Worm (Caenorhabditis elegans): ENCODE results near the gene mec-3.

Gene mec-3

DNA sequence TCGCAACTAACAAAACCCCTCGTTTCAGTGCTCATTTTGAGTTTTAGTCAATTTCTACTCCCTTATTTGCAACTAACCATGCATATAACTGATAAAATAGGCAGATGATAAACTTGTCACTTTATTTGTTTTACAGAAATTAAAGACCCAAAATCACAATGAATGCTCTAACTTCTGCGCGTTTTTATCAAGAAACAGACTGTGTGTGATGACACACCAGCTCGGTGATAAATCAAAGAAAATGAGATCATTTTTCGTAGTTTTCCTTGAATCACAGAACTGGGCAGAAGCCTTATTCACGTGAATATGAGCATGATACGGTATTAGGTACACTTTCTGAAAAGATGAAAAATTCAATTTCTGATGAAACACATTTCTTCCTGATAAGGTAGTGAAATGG lies 1.5 kb upstream of the mec-3 start (continued):
- TF ChIP-seq D1046.2 (GFP tag; IDR thresholded peaks at IDR 0.05): no peak

DNA sequence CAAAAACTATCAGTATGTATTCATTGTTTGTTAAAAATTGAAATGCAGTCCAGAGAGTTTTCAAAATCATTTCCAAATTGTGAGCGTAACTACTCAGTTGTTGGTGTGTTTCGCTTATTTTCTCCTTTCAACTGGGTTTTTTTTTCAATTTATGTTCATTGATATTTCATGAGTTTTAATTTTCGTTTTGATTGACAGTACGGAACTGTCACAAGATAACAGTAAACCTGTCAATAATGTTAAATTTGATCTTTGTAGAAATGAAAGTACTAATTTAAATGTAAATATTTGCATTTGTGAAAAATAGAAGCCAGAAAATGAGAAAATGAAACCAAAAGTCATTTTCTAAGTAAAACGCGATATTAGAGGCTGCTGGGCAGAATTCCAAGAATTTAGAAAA lies 941 bp upstream of the mec-3 start:
- TF ChIP-seq ctbp-1 (GFP tag; IDR thresholded peaks at IDR 0.05): no peak
- TF ChIP-seq aha-1 (tag): peak; percentile 44
- TF ChIP-seq nhr-77 (tag; optimal IDR thresholded peaks at IDR 0.05): no peak
- no peak for TF ChIP-seq daf-12 (tag; optimal IDR thresholded peaks at IDR 0.05)
- no peak for TF ChIP-seq set-16 (GFP tag; IDR thresholded peaks at IDR 0.05)
- no peak for TF ChIP-seq mxl-3 (GFP tag; optimal IDR thresholded peaks at IDR 0.05)
- no peak for TF ChIP-seq madf-5 (GFP tag; IDR thresholded peaks at IDR 0.05)
- no peak for TF ChIP-seq nhr-10 (tag; optimal IDR thresholded peaks at IDR 0.05)
- no peak for TF ChIP-seq ama-1 (optimal IDR thresholded peaks at IDR 0.05)
- TF ChIP-seq unc-39 (tag; optimal IDR thresholded peaks at IDR 0.05): no peak
- TF ChIP-seq zag-1 (tag; optimal IDR thresholded peaks at IDR 0.05): no peak
- no peak for TF ChIP-seq jun-1 (tag; optimal IDR thresholded peaks at IDR 0.05)
- TF ChIP-seq fkh-10 (GFP tag; optimal IDR thresholded peaks at IDR 0.05): no peak
- no peak for TF ChIP-seq saeg-2 (GFP tag; IDR thresholded peaks at IDR 0.05)
- no peak for TF ChIP-seq mdt-29 (GFP tag; IDR thresholded peaks at IDR 0.05)
- TF ChIP-seq D1046.2 (GFP tag; IDR thresholded peaks at IDR 0.05): no peak
- peak; percentile 3 for TF ChIP-seq nhr-28 (tag; optimal IDR thresholded peaks at IDR 0.05)
- no peak for TF ChIP-seq hmg-1.1 (GFP tag; IDR thresholded peaks at IDR 0.05)
- peak; percentile 82 for TF ChIP-seq dmd-6 (GFP tag; IDR thresholded peaks at IDR 0.05)
- TF ChIP-seq attf-4 (tag; optimal IDR thresholded peaks at IDR 0.05): no peak
- TF ChIP-seq daf-16 (GFP tag; optimal IDR thresholded peaks at IDR 0.05): no peak
- peak; percentile 69 for TF ChIP-seq daf-16 (tag; optimal IDR thresholded peaks at IDR 0.05)
- no peak for TF ChIP-seq ceh-20 (GFP tag; IDR thresholded peaks at IDR 0.05)
- no peak for TF ChIP-seq nhr-111 (GFP tag; optimal IDR thresholded peaks at IDR 0.05)
- TF ChIP-seq ceh-82 (tag; optimal IDR thresholded peaks at IDR 0.05): no peak
- TF ChIP-seq lin-38 (GFP tag; IDR thresholded peaks at IDR 0.05): no peak
- no peak for TF ChIP-seq fos-1 (tag; optimal IDR thresholded peaks at IDR 0.05)
- TF ChIP-seq snpc-4 (tag; optimal IDR thresholded peaks at IDR 0.05): no peak
- TF ChIP-seq spr-1 (tag; optimal IDR thresholded peaks at IDR 0.05): no peak
- TF ChIP-seq dpl-1 (GFP tag; optimal IDR thresholded peaks at IDR 0.05): no peak
- no peak for TF ChIP-seq ceh-28 (tag; optimal IDR thresholded peaks at IDR 0.05)
- no peak for TF ChIP-seq aly-2 (tag; optimal IDR thresholded peaks at IDR 0.05)
- no peak for TF ChIP-seq duxl-1 (tag; optimal IDR thresholded peaks at IDR 0.05; ENCODE audit: poor library complexity)
- TF ChIP-seq ZK546.5 (tag; optimal IDR thresholded peaks at IDR 0.05): no peak

DNA sequence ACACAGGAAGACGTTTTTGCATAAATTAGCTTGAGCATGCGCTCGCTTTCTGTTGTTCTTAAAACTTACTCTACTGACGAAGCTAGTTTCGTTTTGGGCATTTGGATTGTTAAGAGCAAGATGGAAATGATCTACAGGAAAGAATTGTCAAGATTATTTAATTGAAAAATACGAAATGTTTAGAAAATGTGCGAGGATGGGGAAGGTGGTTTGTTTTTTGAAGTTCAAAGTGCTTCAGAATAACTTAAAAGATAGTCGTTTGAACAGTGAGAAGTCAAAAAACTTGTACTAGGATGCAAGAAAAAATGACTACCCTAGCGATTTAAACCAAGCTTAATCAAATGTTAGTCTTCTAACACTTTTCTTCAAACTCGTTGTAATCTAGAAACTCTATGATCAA lies 4.5 kb downstream of the mec-3 start, which contains the start of gene srb-17:
srb-17 (minus strand) TSS at position 101 of the 400 bp plus-strand sequence.
- no peak for TF ChIP-seq mes-2 (tag; optimal IDR thresholded peaks at IDR 0.05; ENCODE audit: poor library complexity, severe bottlenecking)
- TF ChIP-seq lin-1 (GFP tag; IDR thresholded peaks at IDR 0.05): no peak
- TF ChIP-seq madf-9 (GFP tag; conservative IDR thresholded peaks at IDR 0.05): no peak
- no peak for TF ChIP-seq set-16 (GFP tag; IDR thresholded peaks at IDR 0.05)
- TF ChIP-seq Y5F2A.4 (GFP tag; optimal IDR thresholded peaks at IDR 0.05): no peak
- no peak for TF ChIP-seq Y105C5A.15 (GFP tag; IDR thresholded peaks at IDR 0.05)

- no peak for TF ChIP-seq ceh-44 (GFP tag; IDR thresholded peaks at IDR 0.05)
Measured at ce11 chrIV:10453001-10453400, 8.7 kb downstream of the mec-3 start, which contains the start of gene F01D4.8. TSS of gene F01D4.8 (minus strand) at chrIV:10453101.
